Fruit fly (Drosophila melanogaster) whole organism, embryonic: ENCODE data around the gene Fgop2.

Source experiments
- Abd-B ChIP-seq: fragments of 200-800 bp; sonication (Bioruptor generic); optimal IDR thresholded peaks from 2 replicates; lab custom pipeline; 2018; ENCODE audit warnings: missing biosample characterization, mild to moderate bottlenecking, missing genetic modification characterization, moderate library complexity
- CG1024 ChIP-seq: fragments of 200-800 bp; sonication (Bioruptor generic); IDR thresholded peaks from 2 replicates; pipeline ENCODE4 v1.3.6; 2022; ENCODE audit warnings: missing biosample characterization, missing genetic modification characterization
- CG10366 ChIP-seq: fragments of 200-800 bp; sonication (Bioruptor generic); IDR thresholded peaks from 2 replicates; pipeline ENCODE4 v1.3.6; 2022; ENCODE audit warnings: missing biosample characterization, missing genetic modification characterization
- CG11085 ChIP-seq: fragments of 200-800 bp; sonication (Bioruptor generic); IDR thresholded peaks from 2 replicates; pipeline ENCODE4 v1.3.6; 2022; ENCODE audit warnings: missing biosample characterization, missing genetic modification characterization
- CG11504 ChIP-seq: fragments of 200-800 bp; sonication (Bioruptor generic); optimal IDR thresholded peaks from 3 replicates; lab custom pipeline; 2019; ENCODE audit warnings: missing biosample characterization, mild to moderate bottlenecking, missing genetic modification characterization, moderate library complexity
- CG12391 ChIP-seq: fragments of 200-800 bp; sonication (Bioruptor generic); optimal IDR thresholded peaks from 3 replicates; lab custom pipeline; 2018; ENCODE audit warnings: missing biosample characterization, mild to moderate bottlenecking, missing genetic modification characterization, moderate library complexity
- CG13296 ChIP-seq: fragments of 200-800 bp; sonication (Bioruptor generic); optimal IDR thresholded peaks from 3 replicates; lab custom pipeline; 2018; ENCODE audit warnings: missing biosample characterization, mild to moderate bottlenecking, missing genetic modification characterization
- CG1603 ChIP-seq: fragments of 200-800 bp; sonication (Bioruptor generic); optimal IDR thresholded peaks from 2 replicates; lab custom pipeline; 2019; ENCODE audit warnings: missing biosample characterization, mild to moderate bottlenecking, missing genetic modification characterization, moderate library complexity
- CG16863 ChIP-seq: fragments of 200-800 bp; sonication (Bioruptor generic); optimal IDR thresholded peaks from 3 replicates; lab custom pipeline; 2016; ENCODE audit warnings: missing biosample characterization, missing genetic modification characterization
- CG31441 ChIP-seq: fragments of 200-800 bp; sonication (Bioruptor generic); IDR thresholded peaks from 2 replicates; pipeline ENCODE4 v1.3.6; 2022; ENCODE audit warnings: missing biosample characterization, missing genetic modification characterization
- CG3847 ChIP-seq: fragments of 200-800 bp; sonication (Bioruptor generic); IDR thresholded peaks from 2 replicates; pipeline ENCODE4 v1.3.6; 2022; ENCODE audit warnings: missing biosample characterization, missing genetic modification characterization
- CG4617 ChIP-seq: fragments of 200-800 bp; sonication (Bioruptor generic); optimal IDR thresholded peaks from 3 replicates; lab custom pipeline; 2016; ENCODE audit warnings: missing biosample characterization, missing genetic modification characterization, borderline replicate concordance
- CG6175 ChIP-seq: fragments of 200-800 bp; sonication (Bioruptor generic); IDR thresholded peaks from 3 replicates; pipeline ENCODE4 v1.3.6; 2022; ENCODE audit warnings: missing biosample characterization, missing genetic modification characterization
- CG6254 ChIP-seq: fragments of 200-800 bp; sonication (Bioruptor generic); optimal IDR thresholded peaks from 3 replicates; lab custom pipeline; 2017; ENCODE audit warnings: mild to moderate bottlenecking, missing biosample characterization, missing genetic modification reagents, missing genetic modification characterization
- CG6654 ChIP-seq: fragments of 200-800 bp; sonication (Bioruptor generic); optimal IDR thresholded peaks from 2 replicates; lab custom pipeline; 2017; ENCODE audit warnings: missing biosample characterization, mild to moderate bottlenecking, missing genetic modification characterization
- CG6791 ChIP-seq: fragments of 200-800 bp; sonication (Bioruptor generic); IDR thresholded peaks from 3 replicates; pipeline ENCODE4 v1.3.6; 2022; ENCODE audit warnings: missing biosample characterization, missing genetic modification characterization; ENCODE audit not compliant: partially characterized antibody
- CG7839 ChIP-seq: fragments of 200-800 bp; sonication (Bioruptor generic); optimal IDR thresholded peaks from 3 replicates; lab custom pipeline; 2018; ENCODE audit warnings: missing biosample characterization, mild to moderate bottlenecking, missing genetic modification characterization, moderate library complexity
- CG8089 ChIP-seq: fragments of 200-800 bp; sonication (Bioruptor generic); optimal IDR thresholded peaks from 3 replicates; lab custom pipeline; 2016; ENCODE audit warnings: missing biosample characterization, missing genetic modification characterization
- CG9876 ChIP-seq: fragments of 200-800 bp; sonication (Bioruptor generic); optimal IDR thresholded peaks from 2 replicates; lab custom pipeline; 2016; ENCODE audit warnings: missing biosample characterization, missing genetic modification characterization
- CkIIα-i1 ChIP-seq: fragments of 200-800 bp; sonication (Bioruptor generic); IDR thresholded peaks from 2 replicates; pipeline ENCODE4 v1.3.6; 2022; ENCODE audit warnings: missing biosample characterization, missing genetic modification characterization
- Doc3 ChIP-seq: fragments of 200-800 bp; sonication (Bioruptor generic); IDR thresholded peaks from 3 replicates; pipeline ENCODE4 v1.3.6; 2022; ENCODE audit warnings: missing biosample characterization, missing genetic modification characterization; ENCODE audit not compliant: partially characterized antibody
- Dref ChIP-seq: fragments of 200-800 bp; sonication (Bioruptor generic); IDR thresholded peaks from 2 replicates; pipeline ENCODE4 v1.3.6; 2022; ENCODE audit warnings: missing biosample characterization, missing genetic modification characterization
- Hr51 ChIP-seq, 2 experiments: fragments of 200-800 bp; sonication (Bioruptor generic); optimal IDR thresholded peaks; 2 replicates in 1 of 2; 3 replicates in 1 of 2; lab custom pipeline; 2016 to 2018; ENCODE audit warnings: missing biosample characterization in 2 of 2, missing genetic modification characterization in 2 of 2, mild to moderate bottlenecking in 1 of 2, moderate library complexity in 1 of 2
- Hr78 ChIP-seq, 2 experiments: fragments of 200-800 bp in 1 of 2; fragments of >200 bp in 1 of 2; sonication (Bioruptor generic) in 1 of 2; optimal IDR thresholded peaks; 2 replicates each; lab custom pipeline; 2017 to 2019; ENCODE audit warnings: missing biosample characterization in 2 of 2, missing genetic modification characterization in 2 of 2, mild to moderate bottlenecking in 1 of 2, moderate library complexity in 1 of 2
- Optix ChIP-seq: fragments of 200-800 bp; sonication (Bioruptor generic); IDR thresholded peaks from 3 replicates; pipeline ENCODE4 v1.3.6; 2022; ENCODE audit warnings: missing biosample characterization, missing genetic modification characterization
- ab ChIP-seq: fragments of 200-800 bp; sonication (Bioruptor generic); optimal IDR thresholded peaks from 2 replicates; lab custom pipeline; 2016; ENCODE audit warnings: missing biosample characterization, missing genetic modification characterization
- bcd ChIP-seq: fragments of 200-800 bp; sonication (Bioruptor generic); optimal IDR thresholded peaks from 2 replicates; lab custom pipeline; 2017; ENCODE audit warnings: missing biosample characterization, mild to moderate bottlenecking, missing genetic modification characterization
- crp ChIP-seq, 2 experiments: fragments of 200-800 bp; sonication (Bioruptor generic); optimal IDR thresholded peaks; 2 replicates in 1 of 2; 3 replicates in 1 of 2; lab custom pipeline; 2017; ENCODE audit warnings: missing biosample characterization in 2 of 2, missing genetic modification characterization in 2 of 2, mild to moderate bottlenecking in 1 of 2, moderate library complexity in 1 of 2
- dmrt99B ChIP-seq: fragments of 200-800 bp; sonication (Bioruptor generic); optimal IDR thresholded peaks from 2 replicates; lab custom pipeline; 2018; ENCODE audit warnings: missing biosample characterization, mild to moderate bottlenecking, missing genetic modification characterization, moderate library complexity
- dpn ChIP-seq, 2 experiments: fragments of 200-800 bp; sonication (Bioruptor generic); optimal IDR thresholded peaks; 3 replicates each; lab custom pipeline; 2016; ENCODE audit warnings: missing biosample characterization in 2 of 2, missing genetic modification characterization in 2 of 2
- ems ChIP-seq: fragments of 200-800 bp; sonication (Bioruptor generic); optimal IDR thresholded peaks from 3 replicates; lab custom pipeline; 2016; ENCODE audit warnings: missing biosample characterization, missing genetic modification characterization
- fd102C ChIP-seq: fragments of 200-800 bp; sonication (Bioruptor generic); optimal IDR thresholded peaks from 2 replicates; lab custom pipeline; 2018; ENCODE audit warnings: missing biosample characterization, mild to moderate bottlenecking, missing genetic modification characterization, moderate library complexity
- fd64A ChIP-seq: fragments of 200-800 bp; sonication (Bioruptor generic); optimal IDR thresholded peaks from 3 replicates; lab custom pipeline; 2018; ENCODE audit warnings: missing biosample characterization, mild to moderate bottlenecking, missing genetic modification characterization
- gcm ChIP-seq: fragments of 200-800 bp; sonication (Bioruptor generic); optimal IDR thresholded peaks from 2 replicates; lab custom pipeline; 2019; ENCODE audit warnings: missing biosample characterization, mild to moderate bottlenecking, missing genetic modification characterization, moderate library complexity
- gfzf ChIP-seq: fragments of 200-800 bp; sonication (Bioruptor generic); optimal IDR thresholded peaks from 2 replicates; lab custom pipeline; 2016; ENCODE audit warnings: missing biosample characterization, mild to moderate bottlenecking, missing genetic modification characterization, moderate library complexity
- gsb ChIP-seq: fragments of 200-800 bp; sonication (Bioruptor generic); IDR thresholded peaks from 2 replicates; pipeline ENCODE4 v1.3.6; 2022; ENCODE audit warnings: missing biosample characterization, missing genetic modification characterization
- gt ChIP-seq: fragments of 200-800 bp; sonication (Bioruptor generic); IDR thresholded peaks from 2 replicates; pipeline ENCODE4 v1.3.6; 2022; ENCODE audit warnings: missing biosample characterization, missing genetic modification characterization
- klu ChIP-seq: fragments of 200-800 bp; sonication (Bioruptor generic); IDR thresholded peaks from 2 replicates; pipeline ENCODE4 v1.3.6; 2022; ENCODE audit warnings: missing biosample characterization, missing genetic modification characterization
- lmd ChIP-seq: fragments of 200-800 bp; sonication (Bioruptor generic); IDR thresholded peaks from 2 replicates; pipeline ENCODE4 v1.3.6; 2022; ENCODE audit warnings: missing biosample characterization, missing genetic modification characterization
- mam ChIP-seq: fragments of 200-800 bp; sonication (Bioruptor generic); optimal IDR thresholded peaks from 3 replicates; lab custom pipeline; 2016; ENCODE audit warnings: missing biosample characterization, missing genetic modification characterization
- mld ChIP-seq: fragments of 200-800 bp; sonication (Bioruptor generic); IDR thresholded peaks from 3 replicates; pipeline ENCODE4 v1.3.6; 2022; ENCODE audit warnings: missing biosample characterization, missing genetic modification characterization; ENCODE audit not compliant: partially characterized antibody
- nmo ChIP-seq: fragments of 200-800 bp; sonication (Bioruptor generic); optimal IDR thresholded peaks from 2 replicates; lab custom pipeline; 2018; ENCODE audit warnings: missing biosample characterization, mild to moderate bottlenecking, missing genetic modification characterization, moderate library complexity
- ro ChIP-seq: fragments of 200-800 bp; sonication (Bioruptor generic); IDR thresholded peaks from 2 replicates; pipeline ENCODE4 v1.3.6; 2022; ENCODE audit warnings: missing biosample characterization, missing genetic modification characterization
- row ChIP-seq: fragments of 200-800 bp; sonication (Bioruptor generic); IDR thresholded peaks from 3 replicates; pipeline ENCODE4 v1.3.6; 2022; ENCODE audit warnings: missing biosample characterization, missing genetic modification characterization
- sob ChIP-seq: fragments of 200-800 bp; sonication (Bioruptor generic); IDR thresholded peaks from 2 replicates; pipeline ENCODE4 v1.3.6; 2022; ENCODE audit warnings: missing biosample characterization, missing genetic modification characterization
- tll ChIP-seq, 2 experiments: fragments of 200-800 bp in 1 of 2; fragments of >200 bp in 1 of 2; sonication (Bioruptor generic) in 1 of 2; optimal IDR thresholded peaks; 2 replicates each; lab custom pipeline; 2017 to 2019; ENCODE audit warnings: missing biosample characterization in 2 of 2, missing genetic modification characterization in 2 of 2, mild to moderate bottlenecking in 1 of 2, moderate library complexity in 1 of 2
- vnd ChIP-seq: fragments of 200-800 bp; sonication (Bioruptor generic); IDR thresholded peaks from 3 replicates; pipeline ENCODE4 v1.3.6; 2022; ENCODE audit warnings: missing biosample characterization, missing genetic modification characterization; ENCODE audit not compliant: partially characterized antibody
- z ChIP-seq: fragments of 200-800 bp; sonication (Bioruptor generic); IDR thresholded peaks from 3 replicates; pipeline ENCODE4 v1.3.6; 2022; ENCODE audit warnings: missing biosample characterization, missing genetic modification characterization

Gene Fgop2

DNA sequence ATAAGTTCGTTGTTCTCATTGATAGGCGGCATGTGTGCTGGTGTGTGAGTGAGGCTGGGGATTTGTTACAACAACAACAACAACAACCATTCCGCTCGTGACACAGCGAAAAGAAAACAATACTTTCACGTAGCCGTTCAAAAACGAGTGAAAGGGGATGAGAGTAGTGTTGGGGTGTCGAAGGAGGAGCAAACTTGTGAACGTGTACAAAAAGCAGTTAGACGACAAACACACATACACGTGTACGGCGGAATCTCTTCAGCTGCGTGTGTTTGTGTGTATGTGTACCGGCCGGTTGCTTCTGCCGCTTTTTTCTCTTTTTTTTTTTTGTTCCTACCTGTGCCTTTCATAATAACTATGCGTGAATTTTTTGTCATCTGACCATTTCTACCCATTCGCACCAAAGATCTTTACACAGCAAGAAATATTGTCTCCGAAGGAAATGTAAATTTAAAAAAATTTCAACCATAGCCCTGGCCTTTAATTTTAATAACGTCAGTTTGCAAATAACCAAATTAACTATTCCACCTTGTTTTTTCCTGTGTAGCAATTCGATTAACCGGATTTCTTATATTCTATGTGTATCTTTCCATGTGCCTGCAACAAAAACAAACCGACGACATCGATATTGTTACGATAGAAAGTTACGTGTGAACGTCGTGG lies 22.9 kb downstream of the Fgop2 start (continued):
- TF ChIP-seq row (GFP tag; lab: Robert Waterston, UW), result peak; percentile 75; the same call in 2 of the 3 replicates
- TF ChIP-seq nmo (GFP tag; lab: Kevin White, UChicago), result peak; percentile 62
- TF ChIP-seq CG1603 (tag; lab: Kevin White, UChicago), result peak; percentile 81
- TF ChIP-seq klu (GFP tag; lab: Robert Waterston, UW), result no peak
- TF ChIP-seq gsb, result no peak; the same call in 1 of the 2 replicates
- no peak for TF ChIP-seq gfzf
- TF ChIP-seq CG6175 (GFP tag; lab: Robert Waterston, UW), result no peak
- TF ChIP-seq ems (GFP tag; lab: Kevin White, UChicago), result peak; percentile 64
- TF ChIP-seq mam, result peak; percentile 76
- peak; percentile 80; the same call in 1 of the 2 replicates for TF ChIP-seq CG10366 (GFP tag; lab: Robert Waterston, UW)
- TF ChIP-seq gt (GFP tag; lab: Robert Waterston, UW), result no peak; the same call in 1 of the 2 replicates
- TF ChIP-seq mld (GFP tag; lab: Robert Waterston, UW), result no peak
- no peak for TF ChIP-seq z (GFP tag; lab: Robert Waterston, UW)
- TF ChIP-seq tll (GFP tag; optimal IDR thresholded peaks at IDR 0.05; lab: Kevin White, UChicago), result no peak
- TF ChIP-seq fd102C, result no peak
- peak; percentile 26 for TF ChIP-seq CG13296 (GFP tag; lab: Kevin White, UChicago)
- no peak for TF ChIP-seq CkIIα-i1 (GFP tag; lab: Robert Waterston, UW)
- TF ChIP-seq CG4617 (GFP tag; lab: Kevin White, UChicago), result peak; percentile 46
- no peak for TF ChIP-seq bcd (GFP tag; lab: Kevin White, UChicago)
- peak; percentile 79 for TF ChIP-seq CG12391 (tag; lab: Kevin White, UChicago)
- TF ChIP-seq dmrt99B (tag; lab: Kevin White, UChicago), result no peak
- peak; percentile 30 for TF ChIP-seq CG6654 (GFP tag; lab: Kevin White, UChicago)
- peak; percentile 46 for TF ChIP-seq CG16863 (GFP tag; lab: Kevin White, UChicago)
- peak; percentile 61 for TF ChIP-seq gcm (GFP tag; lab: Kevin White, UChicago)
- TF ChIP-seq CG7839 (tag; lab: Kevin White, UChicago), result no peak
- no peak for TF ChIP-seq Hr78 (GFP tag; optimal IDR thresholded peaks at IDR 0.05; lab: Kevin White, UChicago)
- TF ChIP-seq vnd (GFP tag; lab: Robert Waterston, UW), result no peak
- no peak for TF ChIP-seq ab (GFP tag; lab: Kevin White, UChicago)
- TF ChIP-seq CG6254 (GFP tag; lab: Kevin White, UChicago), result peak; percentile 69
- no peak for TF ChIP-seq Doc3
- TF ChIP-seq CG11085, result no peak
- TF ChIP-seq crp (GFP tag; optimal IDR thresholded peaks at IDR 0.05; lab: Kevin White, UChicago), result no peak
- peak in 1 of 2 experiments; percentile 3 for TF ChIP-seq Hr51 (GFP tag; optimal IDR thresholded peaks at IDR 0.05; lab: Kevin White, UChicago)
- TF ChIP-seq sob, result peak; percentile 74; the same call in 1 of the 2 replicates
- no peak for TF ChIP-seq CG6791 (GFP tag; lab: Robert Waterston, UW)
- TF ChIP-seq Abd-B (GFP tag; lab: Kevin White, UChicago), result no peak
- peak; percentile 31 for TF ChIP-seq CG8089 (GFP tag; lab: Kevin White, UChicago)
- peak; percentile 59 to 75 for TF ChIP-seq dpn (GFP tag; optimal IDR thresholded peaks at IDR 0.05; lab: Kevin White, UChicago)
- no peak; the same call in none of the 2 replicates for TF ChIP-seq CG1024 (GFP tag; lab: Robert Waterston, UW)
- no peak; the same call in 1 of the 2 replicates for TF ChIP-seq CG31441
- no peak; the same call in 1 of the 3 replicates for TF ChIP-seq Optix (GFP tag; lab: Robert Waterston, UW)
- no peak for TF ChIP-seq fd64A
- peak; percentile 35 for TF ChIP-seq CG9876 (GFP tag; lab: Kevin White, UChicago)
- no peak for TF ChIP-seq CG11504 (tag; lab: Kevin White, UChicago)
- no peak for TF ChIP-seq CG3847 (GFP tag; lab: Robert Waterston, UW)
- TF ChIP-seq ro (GFP tag; lab: Robert Waterston, UW), result no peak
- TF ChIP-seq Dref (GFP tag; lab: Robert Waterston, UW), result no peak
- no peak for TF ChIP-seq lmd (GFP tag; lab: Robert Waterston, UW)
